Worm (Caenorhabditis elegans) whole organism, L2 larva: ENCODE results near the gene Y39A1A.20.

Experiments used
- C34F6.9 ChIP-seq: fragments of 150-350 bp; optimal IDR thresholded peaks from 2 replicates; lab custom pipeline; 2014; ENCODE audit warnings: missing biosample characterization, missing genetic modification characterization
- F13H6.1 ChIP-seq: sonication (generic microtip); optimal IDR thresholded peaks from 2 replicates; lab custom pipeline; 2016; ENCODE audit warnings: missing genetic modification characterization, missing compliant biosample characterization
- Y55F3AM.14 ChIP-seq: fragments of 200-800 bp; sonication (Bioruptor generic); optimal IDR thresholded peaks from 2 replicates; lab custom pipeline; 2018; ENCODE audit warnings: mild to moderate bottlenecking, missing genetic modification characterization, missing compliant biosample characterization
- ZK546.5 ChIP-seq: sonication (generic microtip); optimal IDR thresholded peaks from 2 replicates; lab custom pipeline; 2017; ENCODE audit warnings: missing biosample characterization, missing genetic modification characterization
- alr-1 ChIP-seq: fragments of 150-350 bp; optimal IDR thresholded peaks from 2 replicates; lab custom pipeline; 2014; ENCODE audit warnings: missing biosample characterization, missing genetic modification characterization
- aly-2 ChIP-seq: fragments of 150-350 bp; optimal IDR thresholded peaks from 2 replicates; lab custom pipeline; 2014; ENCODE audit warnings: missing biosample characterization, missing genetic modification characterization
- ama-1 ChIP-seq: fragments of 150-350 bp; optimal IDR thresholded peaks from 2 replicates; lab custom pipeline; 2018; ENCODE audit warnings: inconsistent platforms
- blmp-1 ChIP-seq: sonication (generic microtip); optimal IDR thresholded peaks from 2 replicates; lab custom pipeline; 2017; ENCODE audit warnings: missing genetic modification characterization, mild to moderate bottlenecking, missing compliant biosample characterization, antibody characterized with exemption, moderate library complexity; ENCODE audit not compliant: insufficient read depth
- ceh-16 ChIP-seq: fragments of 150-350 bp; optimal IDR thresholded peaks from 2 replicates; lab custom pipeline; 2014; ENCODE audit warnings: missing biosample characterization, missing genetic modification characterization
- egl-27 ChIP-seq: sonication (generic microtip); optimal IDR thresholded peaks from 3 replicates; lab custom pipeline; 2017; ENCODE audit warnings: missing biosample characterization, missing genetic modification reagents, missing genetic modification characterization
- elt-1 ChIP-seq: fragments of 150-350 bp; optimal IDR thresholded peaks from 2 replicates; lab custom pipeline; 2014; ENCODE audit warnings: missing biosample characterization, missing genetic modification characterization
- elt-3 ChIP-seq: sonication (generic microtip); optimal IDR thresholded peaks from 2 replicates; lab custom pipeline; 2017; ENCODE audit warnings: missing biosample characterization, missing genetic modification characterization
- gmeb-1 ChIP-seq: fragments of 150-350 bp; optimal IDR thresholded peaks from 2 replicates; lab custom pipeline; 2014; ENCODE audit warnings: missing biosample characterization, missing genetic modification characterization
- lin-11 ChIP-seq: fragments of 150-350 bp; sonication (generic microtip); optimal IDR thresholded peaks from 2 replicates; lab custom pipeline; 2014; ENCODE audit warnings: missing biosample characterization, missing genetic modification characterization, inconsistent platforms, mixed read lengths
- lin-13 ChIP-seq: fragments of 150-350 bp; optimal IDR thresholded peaks from 2 replicates; lab custom pipeline; 2014; ENCODE audit warnings: missing biosample characterization, missing genetic modification reagents, missing genetic modification characterization
- lin-39 ChIP-seq: fragments of 150-350 bp; optimal IDR thresholded peaks from 2 replicates; lab custom pipeline; 2014; ENCODE audit warnings: missing biosample characterization, missing genetic modification reagents, missing genetic modification characterization
- lsy-2 ChIP-seq, 2 experiments: fragments of 150-350 bp in 1 of 2; sonication (generic microtip) in 1 of 2; optimal IDR thresholded peaks; 2 replicates each; lab custom pipeline; 2014 to 2017; ENCODE audit warnings: missing biosample characterization in 2 of 2, missing genetic modification characterization in 2 of 2
- mab-5 ChIP-seq: fragments of 150-350 bp; optimal IDR thresholded peaks from 2 replicates; lab custom pipeline; 2014; ENCODE audit warnings: missing biosample characterization, missing genetic modification characterization
- mbf-1 ChIP-seq: sonication (generic microtip); optimal IDR thresholded peaks from 2 replicates; lab custom pipeline; 2017; ENCODE audit warnings: missing biosample characterization, missing genetic modification characterization
- nhr-11 ChIP-seq: fragments of 150-350 bp; optimal IDR thresholded peaks from 2 replicates; lab custom pipeline; 2014; ENCODE audit warnings: missing biosample characterization, missing genetic modification characterization
- nhr-12 ChIP-seq: fragments of 150-350 bp; optimal IDR thresholded peaks from 2 replicates; lab custom pipeline; 2014; ENCODE audit warnings: missing biosample characterization, missing genetic modification characterization
- nhr-129 ChIP-seq: fragments of 150-350 bp; optimal IDR thresholded peaks from 2 replicates; lab custom pipeline; 2014; ENCODE audit warnings: missing biosample characterization, missing genetic modification characterization
- nhr-23 ChIP-seq: fragments of 150-350 bp; optimal IDR thresholded peaks from 2 replicates; lab custom pipeline; 2014; ENCODE audit warnings: missing biosample characterization, missing genetic modification reagents, missing genetic modification characterization
- nhr-237 ChIP-seq: fragments of 150-350 bp; optimal IDR thresholded peaks from 2 replicates; lab custom pipeline; 2014; ENCODE audit warnings: missing biosample characterization, missing genetic modification characterization
- nhr-25 ChIP-seq: fragments of 150-350 bp; sonication (generic microtip); optimal IDR thresholded peaks from 3 replicates; lab custom pipeline; 2014; ENCODE audit warnings: missing biosample characterization, missing genetic modification characterization
- nhr-6 ChIP-seq: fragments of 150-350 bp; optimal IDR thresholded peaks from 2 replicates; lab custom pipeline; 2014; ENCODE audit warnings: missing biosample characterization, missing genetic modification characterization
- peb-1 ChIP-seq: fragments of 150-350 bp; optimal IDR thresholded peaks from 2 replicates; lab custom pipeline; 2014; ENCODE audit warnings: missing biosample characterization, missing genetic modification characterization
- sem-4 ChIP-seq: fragments of 150-350 bp; optimal IDR thresholded peaks from 2 replicates; lab custom pipeline; 2014; ENCODE audit warnings: missing biosample characterization, missing genetic modification reagents, missing genetic modification characterization
- skn-1 ChIP-seq: sonication (generic microtip); optimal IDR thresholded peaks from 2 replicates; lab custom pipeline; 2017; ENCODE audit warnings: missing biosample characterization, missing genetic modification characterization
- sma-3 ChIP-seq: sonication (generic microtip); optimal IDR thresholded peaks from 2 replicates; lab custom pipeline; 2016; ENCODE audit warnings: missing genetic modification reagents, missing genetic modification characterization, missing compliant biosample characterization
- sma-9 ChIP-seq, 2 experiments: fragments of 150-350 bp in 1 of 2; sonication (generic microtip) in 1 of 2; optimal IDR thresholded peaks; 2 replicates each; lab custom pipeline; 2014 to 2016; ENCODE audit warnings: missing genetic modification characterization in 2 of 2, mild to moderate bottlenecking in 1 of 2, missing biosample characterization in 1 of 2, missing compliant biosample characterization in 1 of 2, missing genetic modification reagents in 1 of 2, moderate library complexity in 1 of 2
- snpc-4 ChIP-seq: fragments of 150-350 bp; optimal IDR thresholded peaks from 2 replicates; lab custom pipeline; 2014; ENCODE audit warnings: missing biosample characterization, missing genetic modification characterization
- unc-55 ChIP-seq: fragments of 150-350 bp; sonication (generic microtip); optimal IDR thresholded peaks from 3 replicates; lab custom pipeline; 2014; ENCODE audit warnings: missing biosample characterization, missing genetic modification reagents, missing genetic modification characterization
- unc-62 ChIP-seq: fragments of 150-350 bp; optimal IDR thresholded peaks from 2 replicates; lab custom pipeline; 2014; ENCODE audit warnings: missing biosample characterization, missing genetic modification reagents, missing genetic modification characterization
- ztf-1 ChIP-seq: fragments of 200-800 bp; sonication (Bioruptor generic); conservative IDR thresholded peaks from 2 replicates; pipeline ENCODE4 v1.3.6; 2022; ENCODE audit warnings: missing genetic modification characterization, missing compliant biosample characterization

Y39A1A.20 gene

ce11 chrIII:10661292-10661691, 39.1 kb downstream of the Y39A1A.20 start:
- TF ChIP-seq elt-1 (tag; lab: Kevin White, UChicago) (no peak), sma-3 (peak; percentile 11), nhr-25 (tag; lab: Kevin White, UChicago) (peak; percentile 30), ZK546.5 (tag; lab: Kevin White, UChicago) (no peak), nhr-6 (tag; lab: Kevin White, UChicago) (no peak), nhr-129 (tag; lab: Kevin White, UChicago) (peak; percentile 7)

ce11 chrIII:10658394-10658793, 42.0 kb downstream of the Y39A1A.20 start:
- TF ChIP-seq unc-55 (GFP tag; lab: Kevin White, UChicago), result no peak

- TF ChIP-seq mab-5 (tag; lab: Kevin White, UChicago), result no peak
- TF ChIP-seq C34F6.9, result no peak
- TF ChIP-seq alr-1 (tag; lab: Kevin White, UChicago), result no peak
- TF ChIP-seq mbf-1 (tag; lab: Kevin White, UChicago), result no peak
- TF ChIP-seq F13H6.1, result no peak
- TF ChIP-seq Y55F3AM.14 (GFP tag; lab: Kevin White, UChicago), result no peak
- TF ChIP-seq nhr-6 (tag; lab: Kevin White, UChicago), result no peak
- TF ChIP-seq unc-62 (GFP tag; lab: Kevin White, UChicago), result no peak
- TF ChIP-seq nhr-11 (tag; lab: Kevin White, UChicago), result no peak
- TF ChIP-seq nhr-25 (tag; lab: Kevin White, UChicago), result no peak
- TF ChIP-seq peb-1 (tag; lab: Kevin White, UChicago), result no peak
- TF ChIP-seq sem-4 (tag; lab: Kevin White, UChicago), result no peak
- no peak for TF ChIP-seq sma-3
- TF ChIP-seq lsy-2 (tag; optimal IDR thresholded peaks at IDR 0.05; lab: Kevin White, UChicago), result no peak
- no peak for TF ChIP-seq nhr-129 (tag; lab: Kevin White, UChicago)
Measured at ce11 chrIII:10657661-10658060, 42.7 kb downstream of the Y39A1A.20 start.

- TF ChIP-seq C34F6.9, result no peak
- no peak for TF ChIP-seq nhr-6 (tag; lab: Kevin White, UChicago)
- no peak for TF ChIP-seq mbf-1 (tag; lab: Kevin White, UChicago)
- TF ChIP-seq nhr-12, result no peak
- no peak for TF ChIP-seq aly-2
- no peak for TF ChIP-seq nhr-23 (tag; lab: Kevin White, UChicago)
- TF ChIP-seq lin-39 (tag; lab: Kevin White, UChicago), result no peak
- TF ChIP-seq skn-1, result no peak
- no peak for TF ChIP-seq mab-5 (tag; lab: Kevin White, UChicago)
- no peak for TF ChIP-seq sma-9 (GFP tag; optimal IDR thresholded peaks at IDR 0.05; lab: Kevin White, UChicago)
- TF ChIP-seq sma-9 (tag; optimal IDR thresholded peaks at IDR 0.05; lab: Kevin White, UChicago), result no peak
- no peak for TF ChIP-seq elt-1 (tag; lab: Kevin White, UChicago)
- TF ChIP-seq egl-27 (tag; lab: Kevin White, UChicago), result no peak
- TF ChIP-seq ZK546.5 (tag; lab: Kevin White, UChicago), result no peak
- TF ChIP-seq gmeb-1, result no peak
- no peak for TF ChIP-seq ama-1 (lab: Kevin White, UChicago)
- no peak for TF ChIP-seq ztf-1 (GFP tag; lab: Robert Waterston, UW)
Measured at ce11 chrIII:10656069-10656468, 44.3 kb downstream of the Y39A1A.20 start.

- TF ChIP-seq C34F6.9, result no peak
- TF ChIP-seq ceh-16 (tag; lab: Kevin White, UChicago), result no peak
- no peak for TF ChIP-seq nhr-23 (tag; lab: Kevin White, UChicago)
- no peak for TF ChIP-seq elt-3 (tag; lab: Kevin White, UChicago)
- TF ChIP-seq nhr-237 (tag; lab: Kevin White, UChicago), result no peak
- TF ChIP-seq sma-9 (GFP tag; optimal IDR thresholded peaks at IDR 0.05; lab: Kevin White, UChicago), result no peak
- no peak for TF ChIP-seq sma-9 (tag; optimal IDR thresholded peaks at IDR 0.05; lab: Kevin White, UChicago)
- no peak for TF ChIP-seq egl-27 (tag; lab: Kevin White, UChicago)
- TF ChIP-seq nhr-11 (tag; lab: Kevin White, UChicago), result no peak
Measured at ce11 chrIII:10654718-10655117, 45.6 kb downstream of the Y39A1A.20 start, which contains the start of gene cnt-2. cnt-2 (plus strand) TSS chrIII:10655018.

- TF ChIP-seq elt-1 (tag; lab: Kevin White, UChicago), result no peak
- TF ChIP-seq peb-1 (tag; lab: Kevin White, UChicago), result no peak
- TF ChIP-seq lin-13, result no peak
- TF ChIP-seq sem-4 (tag; lab: Kevin White, UChicago), result no peak
- no peak for TF ChIP-seq lin-11
- TF ChIP-seq snpc-4 (tag; lab: Kevin White, UChicago), result no peak
- TF ChIP-seq blmp-1 (tag; lab: Kevin White, UChicago), result no peak
- TF ChIP-seq ama-1 (lab: Kevin White, UChicago), result no peak
- TF ChIP-seq nhr-237 (tag; lab: Kevin White, UChicago), result no peak
- no peak for TF ChIP-seq nhr-6 (tag; lab: Kevin White, UChicago)
- no peak for TF ChIP-seq aly-2
- TF ChIP-seq, all 48 proteins: peak for 0
Measured at ce11 chrIII:10653479-10653878, 46.9 kb downstream of the Y39A1A.20 start.
